Worm (Caenorhabditis elegans): Measurements from ENCODE around the gene hsp-3.

The hsp-3 gene

ce11 chrX:6082660-6083059 lies 9.3 kb downstream of the hsp-3 start, which contains the start of gene C45B2.3:
Gene C45B2.3, plus strand, starts transcription at chrX:6082960.
- no peak for TF ChIP-seq Y55F3AM.14 (GFP tag; optimal IDR thresholded peaks at IDR 0.05)
- TF ChIP-seq blmp-1 (tag; optimal IDR thresholded peaks at IDR 0.05; ENCODE audit: insufficient read depth): no peak
- TF ChIP-seq F13H6.1 (tag; optimal IDR thresholded peaks at IDR 0.05): no peak
- TF ChIP-seq nhr-129 (tag; optimal IDR thresholded peaks at IDR 0.05): no peak
- no peak for TF ChIP-seq sma-3 (GFP tag; optimal IDR thresholded peaks at IDR 0.05)
- no peak for TF ChIP-seq sem-4 (tag; optimal IDR thresholded peaks at IDR 0.05)
- TF ChIP-seq mab-5 (tag; optimal IDR thresholded peaks at IDR 0.05): no peak
- TF ChIP-seq gmeb-1 (tag; optimal IDR thresholded peaks at IDR 0.05): no peak
- no peak for TF ChIP-seq snpc-4 (tag; optimal IDR thresholded peaks at IDR 0.05)
- TF ChIP-seq ZK546.5 (tag; optimal IDR thresholded peaks at IDR 0.05): no peak
- no peak for TF ChIP-seq lin-11 (tag; optimal IDR thresholded peaks at IDR 0.05)
- no peak for TF ChIP-seq nhr-25 (tag; optimal IDR thresholded peaks at IDR 0.05)
- TF ChIP-seq ztf-11 (tag; optimal IDR thresholded peaks at IDR 0.05): no peak
- TF ChIP-seq alr-1 (tag; optimal IDR thresholded peaks at IDR 0.05): no peak
- TF ChIP-seq ztf-4 (tag; optimal IDR thresholded peaks at IDR 0.05): no peak
- TF ChIP-seq fos-1 (tag; optimal IDR thresholded peaks at IDR 0.05): no peak

- TF ChIP-seq dmd-4 (tag; optimal IDR thresholded peaks at IDR 0.05) (no peak), unc-39 (tag; optimal IDR thresholded peaks at IDR 0.05) (no peak), F13H6.1 (tag; optimal IDR thresholded peaks at IDR 0.05) (no peak), ceh-82 (tag; optimal IDR thresholded peaks at IDR 0.05) (no peak), aly-2 (tag; optimal IDR thresholded peaks at IDR 0.05) (no peak), unc-62 (GFP tag; optimal IDR thresholded peaks at IDR 0.05) (no peak), nhr-25 (tag; optimal IDR thresholded peaks at IDR 0.05) (peak; percentile 4), egl-27 (tag; optimal IDR thresholded peaks at IDR 0.05) (no peak), ztf-4 (tag; optimal IDR thresholded peaks at IDR 0.05) (no peak), sma-3 (GFP tag; optimal IDR thresholded peaks at IDR 0.05) (no peak), fos-1 (tag; optimal IDR thresholded peaks at IDR 0.05) (peak; percentile 52), sma-9 (GFP tag; optimal IDR thresholded peaks at IDR 0.05) (peak; percentile 52), sma-9 (tag; optimal IDR thresholded peaks at IDR 0.05) (no peak)
These were observed 10.1 kb downstream of the hsp-3 start for ce11 chrX:6081793-6082192.

- TF ChIP-seq skn-1 (tag; optimal IDR thresholded peaks at IDR 0.05): no peak
- no peak for TF ChIP-seq unc-55 (GFP tag; optimal IDR thresholded peaks at IDR 0.05)
- no peak for TF ChIP-seq nhr-129 (tag; optimal IDR thresholded peaks at IDR 0.05)
- no peak for TF ChIP-seq sma-3 (GFP tag; optimal IDR thresholded peaks at IDR 0.05)
- TF ChIP-seq elt-3 (tag; optimal IDR thresholded peaks at IDR 0.05): no peak
- no peak for TF ChIP-seq lin-13 (GFP tag; optimal IDR thresholded peaks at IDR 0.05)
- TF ChIP-seq unc-62 (GFP tag; optimal IDR thresholded peaks at IDR 0.05): no peak
- TF ChIP-seq ceh-16 (tag; optimal IDR thresholded peaks at IDR 0.05): no peak
- no peak for TF ChIP-seq snpc-4 (tag; optimal IDR thresholded peaks at IDR 0.05)
- no peak for TF ChIP-seq zag-1 (tag; optimal IDR thresholded peaks at IDR 0.05)
- no peak for TF ChIP-seq nhr-12 (tag; optimal IDR thresholded peaks at IDR 0.05)
- TF ChIP-seq egl-27 (tag; optimal IDR thresholded peaks at IDR 0.05): no peak
- TF ChIP-seq ztf-1 (GFP tag; conservative IDR thresholded peaks at IDR 0.05): no peak
These were observed 16.7 kb downstream of the hsp-3 start, which contains the start of gene lgc-58 for ce11 chrX:6075209-6075608. Gene lgc-58, plus strand, starts transcription at chrX:6075509.

ce11 chrX:6066618-6067017 lies 25.3 kb downstream of the hsp-3 start:
- TF ChIP-seq elt-3 (tag; optimal IDR thresholded peaks at IDR 0.05) (no peak), nhr-21 (tag; optimal IDR thresholded peaks at IDR 0.05) (peak; percentile 38)

ce11 chrX:6065936-6066452 lies 25.9 kb downstream of the hsp-3 start, which contains the start of gene ptr-4:
Gene ptr-4, minus strand, starts transcription at chrX:6065986.
- no peak for TF ChIP-seq nhr-77 (tag; optimal IDR thresholded peaks at IDR 0.05)
- TF ChIP-seq nhr-21 (tag; optimal IDR thresholded peaks at IDR 0.05): no peak
- no peak for TF ChIP-seq nhr-10 (tag; optimal IDR thresholded peaks at IDR 0.05)
- TF ChIP-seq zag-1 (tag; optimal IDR thresholded peaks at IDR 0.05): no peak
